Fruit fly (Drosophila melanogaster): ENCODE measurements around the gene CG9328.

- TF ChIP-seq CG12605 (GFP tag; IDR thresholded peaks at IDR 0.05) (no peak), CG8159 (tag; optimal IDR thresholded peaks at IDR 0.05) (no peak), Ets98B (GFP tag; IDR thresholded peaks at IDR 0.05) (no peak), CG14655 (GFP tag; optimal IDR thresholded peaks at IDR 0.05) (no peak)
Measured at dm6 chr2L:20760956-20761355, 36.6 kb upstream of the CG9328 start.

All from whole organism, pupa.